Fruit fly (Drosophila melanogaster) S2 (cell line): Measurements from ENCODE around the gene CG14537.

Experiments used
- CG8478 ChIP-seq: fragments of >200 bp; optimal IDR thresholded peaks from 2 replicates; lab custom pipeline; 2018
- CTCF ChIP-seq, 2 experiments: fragments of >200 bp; optimal IDR thresholded peaks; 2 replicates each; lab custom pipeline; 2018

DNA sequence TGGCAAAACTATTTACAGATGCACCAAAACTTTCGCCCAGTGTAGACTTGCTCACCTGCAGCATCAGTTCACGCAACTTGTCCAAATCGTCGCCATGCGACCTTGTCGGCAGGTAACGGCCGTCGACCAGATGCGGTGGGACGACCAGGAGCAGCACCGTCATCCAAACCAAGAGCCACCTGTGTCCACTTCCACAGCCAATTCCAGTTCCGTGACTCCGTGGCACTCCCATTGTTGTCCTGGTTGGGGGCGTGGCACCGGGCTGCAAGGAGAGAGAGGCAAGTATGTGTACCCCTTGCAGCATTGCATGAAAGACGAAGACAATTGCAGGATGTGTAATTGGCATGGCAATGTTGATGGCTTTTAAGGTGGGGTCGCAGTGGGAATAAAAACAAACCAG, 30.0 kb downstream of the CG14537 start:
- TF ChIP-seq CG8478 (lab: Kevin White, UChicago) (no peak), CTCF (optimal IDR thresholded peaks at IDR 0.05; lab: Kevin White, UChicago) (no peak)
